Worm (Caenorhabditis elegans) whole organism, L3 larva: ENCODE measurements around the gene Y82E9BR.10.
"Not testable (repeated sequence)": the region's sequence is repeated elsewhere in the genome, so short reads cannot be mapped to it uniquely, and the experiment has no call there.

ENCODE experiments used
- ZK546.5 ChIP-seq: sonication (generic microtip); optimal IDR thresholded peaks from 2 replicates; lab custom pipeline; 2017; ENCODE audit warnings: missing biosample characterization, missing genetic modification characterization
- aly-2 ChIP-seq: fragments of 150-350 bp; optimal IDR thresholded peaks from 2 replicates; lab custom pipeline; 2014; ENCODE audit warnings: missing biosample characterization, missing genetic modification characterization
- ama-1 ChIP-seq: fragments of 150-350 bp; optimal IDR thresholded peaks from 2 replicates; lab custom pipeline; 2018
- ceh-16 ChIP-seq: sonication (generic microtip); optimal IDR thresholded peaks from 2 replicates; lab custom pipeline; 2017; ENCODE audit warnings: missing biosample characterization, missing genetic modification characterization
- ceh-28 ChIP-seq: fragments of 150-350 bp; optimal IDR thresholded peaks from 2 replicates; lab custom pipeline; 2014; ENCODE audit warnings: missing biosample characterization, missing genetic modification reagents, missing genetic modification characterization
- ceh-82 ChIP-seq: fragments of 150-350 bp; optimal IDR thresholded peaks from 2 replicates; lab custom pipeline; 2014; ENCODE audit warnings: missing biosample characterization, missing genetic modification characterization
- ceh-9 ChIP-seq: sonication (generic microtip); optimal IDR thresholded peaks from 2 replicates; lab custom pipeline; 2018; ENCODE audit warnings: missing biosample characterization, missing genetic modification characterization
- daf-12 ChIP-seq: fragments of 150-350 bp; optimal IDR thresholded peaks from 2 replicates; lab custom pipeline; 2014; ENCODE audit warnings: missing biosample characterization, missing genetic modification reagents, missing genetic modification characterization
- egl-27 ChIP-seq: sonication (generic microtip); optimal IDR thresholded peaks from 4 replicates; lab custom pipeline; 2017; ENCODE audit warnings: missing biosample characterization, missing genetic modification reagents, missing genetic modification characterization
- egl-5 ChIP-seq: fragments of 150-350 bp; optimal IDR thresholded peaks from 2 replicates; lab custom pipeline; 2017; ENCODE audit warnings: missing biosample characterization, missing genetic modification reagents, missing genetic modification characterization, inconsistent platforms
- elt-2 ChIP-seq: sonication (generic microtip); optimal IDR thresholded peaks from 2 replicates; lab custom pipeline; 2016; ENCODE audit warnings: missing genetic modification reagents, mild to moderate bottlenecking, missing genetic modification characterization, missing compliant biosample characterization
- elt-3 ChIP-seq, 3 experiments: fragments of 150-350 bp in 1 of 3; sonication (generic microtip) in 2 of 3; optimal IDR thresholded peaks; 2 replicates in 2 of 3; 4 replicates in 1 of 3; lab custom pipeline; 2014 to 2017; ENCODE audit warnings: missing biosample characterization in 3 of 3, missing genetic modification characterization in 3 of 3
- fkh-10 ChIP-seq: sonication (generic microtip); optimal IDR thresholded peaks from 2 replicates; lab custom pipeline; 2017; ENCODE audit warnings: missing biosample characterization, missing genetic modification reagents, missing genetic modification characterization
- fkh-2 ChIP-seq: fragments of 150-350 bp; optimal IDR thresholded peaks from 2 replicates; lab custom pipeline; 2014; ENCODE audit warnings: missing biosample characterization, missing genetic modification reagents, missing genetic modification characterization
- fos-1 ChIP-seq: fragments of 150-350 bp; optimal IDR thresholded peaks from 2 replicates; lab custom pipeline; 2014; ENCODE audit warnings: missing biosample characterization, missing genetic modification characterization
- hmg-11 ChIP-seq: sonication (generic microtip); optimal IDR thresholded peaks from 2 replicates; lab custom pipeline; 2016; ENCODE audit warnings: missing genetic modification characterization, missing compliant biosample characterization
- jun-1 ChIP-seq: fragments of 150-350 bp; optimal IDR thresholded peaks from 2 replicates; lab custom pipeline; 2014; ENCODE audit warnings: missing biosample characterization, missing genetic modification reagents, missing genetic modification characterization
- lin-15B ChIP-seq: fragments of 150-350 bp; optimal IDR thresholded peaks from 2 replicates; lab custom pipeline; 2014; ENCODE audit warnings: missing biosample characterization, missing genetic modification characterization
- lin-39 ChIP-seq: fragments of 150-350 bp; optimal IDR thresholded peaks from 2 replicates; lab custom pipeline; 2018; ENCODE audit warnings: missing biosample characterization, missing genetic modification reagents, missing genetic modification characterization
- lsy-12 ChIP-seq: sonication (generic microtip); optimal IDR thresholded peaks from 2 replicates; lab custom pipeline; 2016; ENCODE audit warnings: mild to moderate bottlenecking, missing genetic modification characterization, missing compliant biosample characterization
- mdl-1 ChIP-seq: fragments of 150-350 bp; optimal IDR thresholded peaks from 2 replicates; lab custom pipeline; 2014; ENCODE audit warnings: missing biosample characterization, missing genetic modification characterization
- mml-1 ChIP-seq: fragments of 150-350 bp; sonication (generic microtip); optimal IDR thresholded peaks from 3 replicates; lab custom pipeline; 2014; ENCODE audit warnings: missing biosample characterization, missing genetic modification characterization
- nfya-1 ChIP-seq: sonication (generic microtip); optimal IDR thresholded peaks from 2 replicates; lab custom pipeline; 2017; ENCODE audit warnings: missing genetic modification characterization, mild to moderate bottlenecking, missing compliant biosample characterization, antibody characterized with exemption, moderate library complexity; ENCODE audit not compliant: insufficient read depth
- nhr-11 ChIP-seq: fragments of 150-350 bp; optimal IDR thresholded peaks from 2 replicates; lab custom pipeline; 2014; ENCODE audit warnings: missing biosample characterization, missing genetic modification characterization
- nhr-12 ChIP-seq: fragments of 150-350 bp; optimal IDR thresholded peaks from 2 replicates; lab custom pipeline; 2014; ENCODE audit warnings: missing biosample characterization, missing genetic modification characterization
- nhr-23 ChIP-seq: fragments of 150-350 bp; optimal IDR thresholded peaks from 2 replicates; lab custom pipeline; 2014; ENCODE audit warnings: missing biosample characterization, missing genetic modification reagents, missing genetic modification characterization
- nhr-25 ChIP-seq: sonication (generic microtip); optimal IDR thresholded peaks from 2 replicates; lab custom pipeline; 2017; ENCODE audit warnings: missing biosample characterization, missing genetic modification characterization
- nhr-43 ChIP-seq: sonication (generic microtip); optimal IDR thresholded peaks from 2 replicates; lab custom pipeline; 2016; ENCODE audit warnings: mild to moderate bottlenecking, missing genetic modification characterization, missing compliant biosample characterization; ENCODE audit not compliant: poor library complexity, severe bottlenecking
- nhr-67 ChIP-seq: fragments of 150-350 bp; optimal IDR thresholded peaks from 2 replicates; lab custom pipeline; 2014; ENCODE audit warnings: missing biosample characterization, missing genetic modification characterization
- nhr-76 ChIP-seq: fragments of 150-350 bp; sonication (generic microtip); optimal IDR thresholded peaks from 5 replicates; lab custom pipeline; 2014; ENCODE audit warnings: missing biosample characterization, missing genetic modification characterization
- nhr-77 ChIP-seq: fragments of 150-350 bp; optimal IDR thresholded peaks from 2 replicates; lab custom pipeline; 2014; ENCODE audit warnings: missing biosample characterization, missing genetic modification characterization
- pha-4 ChIP-seq: fragments of 150-350 bp; optimal IDR thresholded peaks from 2 replicates; lab custom pipeline; 2014; ENCODE audit warnings: missing biosample characterization, missing genetic modification reagents, missing genetic modification characterization
- pqm-1 ChIP-seq: fragments of 150-350 bp; optimal IDR thresholded peaks from 2 replicates; lab custom pipeline; 2017; ENCODE audit warnings: missing biosample characterization, missing genetic modification characterization, inconsistent platforms
- sea-2 ChIP-seq: fragments of 150-350 bp; sonication (generic microtip); optimal IDR thresholded peaks from 4 replicates; lab custom pipeline; 2014; ENCODE audit warnings: missing biosample characterization, missing genetic modification reagents, missing genetic modification characterization
- skn-1 ChIP-seq: fragments of 150-350 bp; optimal IDR thresholded peaks from 2 replicates; lab custom pipeline; 2014; ENCODE audit warnings: missing biosample characterization, missing genetic modification characterization
- tbx-2 ChIP-seq: sonication (generic microtip); optimal IDR thresholded peaks from 2 replicates; lab custom pipeline; 2016; ENCODE audit warnings: mild to moderate bottlenecking, missing genetic modification characterization, missing compliant biosample characterization
- unc-62 ChIP-seq: fragments of 150-350 bp; sonication (generic microtip); optimal IDR thresholded peaks from 4 replicates; lab custom pipeline; 2014; ENCODE audit warnings: missing biosample characterization, missing genetic modification reagents, missing genetic modification characterization
- zag-1 ChIP-seq: fragments of 150-350 bp; optimal IDR thresholded peaks from 2 replicates; lab custom pipeline; 2014; ENCODE audit warnings: missing biosample characterization, missing genetic modification characterization
- ztf-11 ChIP-seq: fragments of 150-350 bp; optimal IDR thresholded peaks from 2 replicates; lab custom pipeline; 2014; ENCODE audit warnings: missing biosample characterization, missing genetic modification characterization
- ztf-4 ChIP-seq: fragments of 150-350 bp; optimal IDR thresholded peaks from 2 replicates; lab custom pipeline; 2014; ENCODE audit warnings: missing biosample characterization, missing genetic modification characterization

Gene Y82E9BR.10

DNA sequence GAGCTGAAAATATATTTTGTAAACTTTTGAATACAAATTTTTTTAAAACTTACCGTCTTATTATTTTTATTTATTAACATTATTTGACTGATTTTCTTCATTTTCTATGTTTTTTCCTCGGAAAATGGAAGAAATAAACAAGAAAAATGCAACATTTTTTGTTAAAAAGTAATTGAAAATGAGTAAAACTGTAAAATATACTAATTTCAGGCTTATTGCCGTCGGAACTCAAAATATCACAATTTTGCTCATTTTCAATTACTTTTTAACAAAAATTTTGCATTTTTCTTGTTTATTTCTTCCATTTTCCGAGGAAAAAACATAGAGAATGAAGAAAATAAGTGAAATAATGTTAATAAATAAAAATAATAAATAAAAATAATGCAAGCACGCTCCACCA lies at the start of gene Y82E9BR.10:
Gene Y82E9BR.10, minus strand, starts transcription at position 101 of the 400 bp plus-strand sequence.
- TF ChIP-seq unc-62 (GFP tag; lab: Kevin White, UChicago); nhr-11; nhr-12 (tag; lab: Kevin White, UChicago): not testable (repeated sequence)

DNA sequence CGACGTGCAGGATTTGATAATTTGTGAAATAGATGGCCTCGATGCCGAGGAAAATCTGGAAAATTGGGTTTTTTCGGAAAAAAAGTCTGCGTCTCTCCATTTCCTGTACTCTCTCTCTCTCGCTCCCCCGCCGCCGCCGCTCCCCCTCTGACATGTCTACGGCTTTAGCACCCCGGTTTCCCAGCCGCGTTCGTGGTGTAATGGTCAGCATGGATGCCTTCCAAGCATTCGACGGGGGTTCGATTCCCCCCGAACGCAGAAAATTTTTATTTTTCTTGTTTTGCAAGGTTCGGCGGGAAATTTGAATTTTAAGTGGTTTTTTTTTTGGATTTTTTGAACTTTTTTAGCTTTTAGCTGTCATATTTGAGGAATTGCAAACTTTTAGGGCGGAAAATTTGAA lies 48.9 kb upstream of the Y82E9BR.10 start:
- no peak for TF ChIP-seq egl-27
- TF ChIP-seq tbx-2 (tag; lab: Kevin White, UChicago): peak; percentile 25
- peak; percentile 78 for TF ChIP-seq nfya-1 (tag; lab: Kevin White, UChicago)
- no peak for TF ChIP-seq ztf-4 (tag; lab: Kevin White, UChicago)
- no peak for TF ChIP-seq ceh-28 (tag; lab: Kevin White, UChicago)
- no peak for TF ChIP-seq nhr-12 (tag; lab: Kevin White, UChicago)
- no peak for TF ChIP-seq ZK546.5 (tag; lab: Kevin White, UChicago)
- peak; percentile 94 for TF ChIP-seq lin-15B
- no peak for TF ChIP-seq mdl-1 (tag; lab: Kevin White, UChicago)
- no peak for TF ChIP-seq nhr-43 (tag; lab: Kevin White, UChicago)
- peak; percentile 6 for TF ChIP-seq zag-1 (tag; lab: Kevin White, UChicago)
- TF ChIP-seq fkh-2 (tag; lab: Kevin White, UChicago): no peak
- no peak for TF ChIP-seq elt-3 (tag; optimal IDR thresholded peaks at IDR 0.05; lab: Kevin White, UChicago)
- TF ChIP-seq aly-2 (tag; lab: Kevin White, UChicago): no peak
- no peak for TF ChIP-seq ceh-16
- peak; percentile 71 for TF ChIP-seq jun-1 (tag; lab: Kevin White, UChicago)
- TF ChIP-seq elt-2 (tag; lab: Kevin White, UChicago): peak; percentile 35
- peak; percentile 7 for TF ChIP-seq fkh-10 (GFP tag; lab: Kevin White, UChicago)
- peak; percentile 94 for TF ChIP-seq hmg-11 (tag; lab: Kevin White, UChicago)
- no peak for TF ChIP-seq egl-5 (tag; lab: Kevin White, UChicago)
- no peak for TF ChIP-seq mml-1 (tag; lab: Kevin White, UChicago)
- peak; percentile 53 for TF ChIP-seq pha-4
- peak; percentile 77 for TF ChIP-seq skn-1 (tag; lab: Kevin White, UChicago)
- TF ChIP-seq lsy-12: peak; percentile 73
- peak; percentile 6 for TF ChIP-seq nhr-25
- TF ChIP-seq nhr-67: no peak
- TF ChIP-seq ceh-82 (tag; lab: Kevin White, UChicago): peak; percentile 13
- TF ChIP-seq ama-1 (lab: Kevin White, UChicago): no peak
- TF ChIP-seq nhr-23 (tag; lab: Kevin White, UChicago): peak; percentile 24
- no peak for TF ChIP-seq ztf-11 (tag; lab: Kevin White, UChicago)
- TF ChIP-seq pqm-1 (tag; lab: Kevin White, UChicago): peak; percentile 1
- peak; percentile 84 for TF ChIP-seq lin-39 (tag; lab: Kevin White, UChicago)
- no peak for TF ChIP-seq daf-12
- TF ChIP-seq sea-2: no peak
- TF ChIP-seq nhr-76 (tag; lab: Kevin White, UChicago): no peak

DNA sequence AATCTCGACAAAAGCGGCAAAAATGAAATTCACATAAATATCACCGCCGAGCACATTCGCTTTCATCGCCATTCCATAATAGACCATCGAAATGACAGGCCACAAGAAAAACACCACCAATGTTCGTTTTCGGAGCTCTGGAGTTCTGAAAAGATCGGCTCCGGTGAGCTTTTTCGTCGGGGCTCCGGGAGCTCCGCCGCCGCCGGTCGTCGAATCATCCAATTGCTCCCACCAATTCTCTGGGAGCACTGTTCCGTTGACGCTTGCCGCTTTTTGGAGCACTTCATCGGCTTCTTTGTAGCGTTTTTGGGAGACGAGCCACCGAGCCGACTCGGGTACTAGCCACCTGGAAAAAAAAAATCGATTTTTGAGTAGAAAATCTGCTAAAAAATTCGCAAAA lies 46.0 kb upstream of the Y82E9BR.10 start:
- TF ChIP-seq nhr-77 (tag; lab: Kevin White, UChicago): no peak
- no peak for TF ChIP-seq daf-12
- no peak for TF ChIP-seq fos-1 (tag; lab: Kevin White, UChicago)
- TF ChIP-seq nhr-23 (tag; lab: Kevin White, UChicago): no peak
- TF ChIP-seq ceh-9 (tag; lab: Kevin White, UChicago): no peak
- TF ChIP-seq nhr-43 (tag; lab: Kevin White, UChicago): no peak
- TF ChIP-seq tbx-2 (tag; lab: Kevin White, UChicago): no peak
- no peak for TF ChIP-seq ama-1 (lab: Kevin White, UChicago)
- no peak for TF ChIP-seq ceh-16
